Worm (Caenorhabditis elegans) whole organism, L4 larva: ENCODE measurements around the gene Y71H2AM.25.

Experiments used
- aly-2 ChIP-seq: sonication (generic microtip); optimal IDR thresholded peaks from 2 replicates; lab custom pipeline; 2018; ENCODE audit warnings: missing biosample characterization, missing genetic modification characterization
- daf-12 ChIP-seq: fragments of 150-350 bp; optimal IDR thresholded peaks from 2 replicates; lab custom pipeline; 2014; ENCODE audit warnings: missing biosample characterization, missing genetic modification reagents, missing genetic modification characterization
- dve-1 ChIP-seq: sonication (generic microtip); optimal IDR thresholded peaks from 2 replicates; lab custom pipeline; 2017; ENCODE audit warnings: antibody characterized with exemption, mild to moderate bottlenecking, missing genetic modification characterization, missing compliant biosample characterization; ENCODE audit not compliant: insufficient read depth
- jun-1 ChIP-seq: fragments of 150-350 bp; optimal IDR thresholded peaks from 2 replicates; lab custom pipeline; 2014; ENCODE audit warnings: missing biosample characterization, missing genetic modification reagents, missing genetic modification characterization
- lin-39 ChIP-seq: fragments of 150-350 bp; optimal IDR thresholded peaks from 2 replicates; lab custom pipeline; 2014; ENCODE audit warnings: missing biosample characterization, missing genetic modification reagents, missing genetic modification characterization
- mdl-1 ChIP-seq, 2 experiments: fragments of 150-350 bp in 1 of 2; sonication (generic microtip) in 1 of 2; optimal IDR thresholded peaks; 2 replicates each; lab custom pipeline; 2014 to 2017; ENCODE audit warnings: missing biosample characterization in 2 of 2, missing genetic modification characterization in 2 of 2
- nhr-28 ChIP-seq: fragments of 150-350 bp; optimal IDR thresholded peaks from 2 replicates; lab custom pipeline; 2014; ENCODE audit warnings: missing biosample characterization, missing genetic modification characterization
- set-16 ChIP-seq: fragments of 200-800 bp; sonication (Bioruptor generic); IDR thresholded peaks from 2 replicates; pipeline ENCODE4 v1.3.6; 2022; ENCODE audit warnings: missing genetic modification reagents, missing genetic modification characterization, missing compliant biosample characterization
- spr-1 ChIP-seq: sonication (generic microtip); optimal IDR thresholded peaks from 2 replicates; lab custom pipeline; 2016; ENCODE audit warnings: mild to moderate bottlenecking, missing genetic modification characterization, missing compliant biosample characterization
- ztf-11 ChIP-seq: fragments of 150-350 bp; optimal IDR thresholded peaks from 2 replicates; lab custom pipeline; 2014; ENCODE audit warnings: missing biosample characterization, missing genetic modification characterization

DNA sequence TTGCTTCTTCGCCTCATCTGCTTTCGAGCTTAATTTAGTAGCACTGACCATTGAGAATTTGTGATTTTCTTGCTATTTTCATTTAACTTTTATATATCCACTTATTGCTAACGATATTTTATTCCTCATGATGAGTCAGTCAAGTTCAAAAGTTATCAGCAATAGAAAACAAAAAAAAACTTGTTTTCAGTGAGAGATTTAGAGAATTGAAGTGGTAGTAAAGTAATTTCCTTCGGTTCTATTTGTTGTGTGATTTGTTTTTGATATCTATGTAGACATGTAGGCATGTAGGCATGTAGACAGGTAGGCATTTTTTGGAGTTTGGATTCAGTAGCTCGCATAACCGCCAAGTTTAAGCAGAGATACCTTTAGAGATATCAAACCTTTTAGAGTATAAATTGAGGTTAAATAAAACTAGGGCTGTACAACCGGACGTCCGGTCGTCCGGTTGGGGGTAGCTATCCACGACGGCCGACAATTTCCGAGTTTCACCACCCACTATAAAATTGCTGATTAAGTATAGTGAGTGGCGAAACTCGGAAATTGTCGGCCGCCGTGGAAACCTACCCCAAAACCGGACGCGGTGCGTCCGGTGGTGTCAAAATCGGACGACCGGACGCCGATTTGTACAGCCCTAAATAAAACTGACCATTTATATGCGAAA lies 38.7 kb downstream of the Y71H2AM.25 start, which contains the start of gene Y71H2AR.2:
- TF ChIP-seq lin-39 (tag; lab: Kevin White, UChicago) (no peak), spr-1 (tag; lab: Kevin White, UChicago) (no peak), daf-12 (no peak), jun-1 (tag; lab: Kevin White, UChicago) (no peak), nhr-28 (tag; lab: Kevin White, UChicago) (no peak), aly-2 (no peak), ztf-11 (no peak), dve-1 (tag; lab: Kevin White, UChicago) (no peak), set-16 (GFP tag; lab: Robert Waterston, UW) (no peak), mdl-1 (tag; optimal IDR thresholded peaks at IDR 0.05; lab: Kevin White, UChicago) (no peak)
